Worm (Caenorhabditis elegans): Measurements from ENCODE around the gene sec-16A.2.

DNA sequence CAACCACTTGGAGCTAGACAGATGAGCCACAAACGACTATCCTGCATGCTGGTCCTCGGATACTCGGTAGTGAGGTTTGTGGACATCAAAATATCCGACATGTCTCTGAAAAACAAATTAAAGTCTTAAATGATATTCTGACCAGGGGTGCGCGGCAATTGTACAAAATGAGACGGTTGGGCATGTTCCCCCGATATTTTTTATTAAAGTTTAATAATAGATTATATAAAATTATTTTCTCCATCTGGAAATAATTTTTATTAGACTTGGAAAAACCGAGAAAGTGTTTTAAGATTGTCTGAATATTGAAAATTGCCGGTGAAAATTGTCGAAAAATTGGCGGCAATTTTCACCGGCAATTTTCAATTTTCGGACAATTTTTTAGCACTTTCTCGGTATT lies 40.8 kb downstream of the sec-16A.2 start, which contains the start of gene F55E10.4:
- no peak for TF ChIP-seq ztf-11 (tag; optimal IDR thresholded peaks at IDR 0.05)
- no peak for TF ChIP-seq nhr-28 (tag; optimal IDR thresholded peaks at IDR 0.05)
- TF ChIP-seq pag-3 (tag; optimal IDR thresholded peaks at IDR 0.05; ENCODE audit: borderline replicate concordance, insufficient read depth), result no peak
- no peak for TF ChIP-seq unc-62 (GFP tag; optimal IDR thresholded peaks at IDR 0.05)
- TF ChIP-seq nhr-237 (tag; optimal IDR thresholded peaks at IDR 0.05), result no peak
- no peak for TF ChIP-seq nhr-11 (tag; optimal IDR thresholded peaks at IDR 0.05)
- no peak for TF ChIP-seq snpc-4 (tag; optimal IDR thresholded peaks at IDR 0.05)
- no peak for TF ChIP-seq jun-1 (tag; optimal IDR thresholded peaks at IDR 0.05)

All from whole organism, L1 larva.